Fruit fly (Drosophila melanogaster) whole organism, wandering third instar larva: ENCODE data around the gene GMF.

Source experiments
- Abd-B ChIP-seq: fragments of >200 bp; optimal IDR thresholded peaks from 2 replicates; lab custom pipeline; 2017; ENCODE audit warnings: missing biosample characterization, missing genetic modification characterization
- CG32264 ChIP-seq: fragments of 200-800 bp; sonication (Bioruptor generic); optimal IDR thresholded peaks from 2 replicates; lab custom pipeline; 2016; ENCODE audit warnings: missing biosample characterization, missing genetic modification characterization
- CG9705 ChIP-seq: fragments of 200-800 bp; sonication (Bioruptor generic); optimal IDR thresholded peaks from 2 replicates; lab custom pipeline; 2018; ENCODE audit warnings: missing biosample characterization, mild to moderate bottlenecking, missing genetic modification characterization
- CrebA ChIP-seq: fragments of 200-800 bp; sonication (Bioruptor generic); optimal IDR thresholded peaks from 2 replicates; lab custom pipeline; 2016; ENCODE audit warnings: missing biosample characterization, mild to moderate bottlenecking, missing genetic modification characterization, borderline replicate concordance
- Dfd ChIP-seq: fragments of >200 bp; optimal IDR thresholded peaks from 2 replicates; lab custom pipeline; 2017; ENCODE audit warnings: missing biosample characterization, missing genetic modification characterization
- Dif ChIP-seq: fragments of 200-275, 200-300 bp; sonication (Bioruptor generic); optimal IDR thresholded peaks from 2 replicates; lab custom pipeline; 2018; ENCODE audit warnings: missing biosample characterization, missing genetic modification characterization; ENCODE audit not compliant: partially characterized antibody
- GATAd ChIP-seq: sonication (Bioruptor generic); optimal IDR thresholded peaks from 2 replicates; lab custom pipeline; 2016; ENCODE audit warnings: missing biosample characterization, missing genetic modification characterization
- HLH106 ChIP-seq: fragments of 200-800 bp; optimal IDR thresholded peaks from 3 replicates; lab custom pipeline; 2019; ENCODE audit warnings: missing biosample characterization, mild to moderate bottlenecking, missing genetic modification characterization, moderate library complexity
- Hnf4 ChIP-seq: fragments of 200-800 bp; sonication (Bioruptor generic); optimal IDR thresholded peaks from 2 replicates; lab custom pipeline; 2016; ENCODE audit warnings: missing biosample characterization, mild to moderate bottlenecking, missing genetic modification characterization
- Hr78 ChIP-seq: fragments of >200 bp; optimal IDR thresholded peaks from 2 replicates; lab custom pipeline; 2017; ENCODE audit warnings: missing biosample characterization, missing genetic modification characterization
- Hr83 ChIP-seq: fragments of 200-300 bp; sonication (Bioruptor generic); optimal IDR thresholded peaks from 2 replicates; lab custom pipeline; 2016; ENCODE audit warnings: missing biosample characterization, mild to moderate bottlenecking, missing genetic modification characterization, moderate library complexity; ENCODE audit not compliant: poor library complexity, severe bottlenecking
- Jra ChIP-seq: sonication (Bioruptor generic); optimal IDR thresholded peaks from 2 replicates; lab custom pipeline; 2016; ENCODE audit warnings: missing biosample characterization, missing genetic modification characterization
- Mio ChIP-seq: sonication (Bioruptor generic); optimal IDR thresholded peaks from 2 replicates; lab custom pipeline; 2016; ENCODE audit warnings: missing biosample characterization, missing genetic modification characterization
- Myc ChIP-seq: fragments of >200 bp; optimal IDR thresholded peaks from 2 replicates; lab custom pipeline; 2017
- N ChIP-seq: fragments of >200 bp; optimal IDR thresholded peaks from 2 replicates; lab custom pipeline; 2018; ENCODE audit warnings: missing biosample characterization, missing external identifiers, missing genetic modification characterization
- OdsH ChIP-seq: fragments of 200-800 bp; sonication (Bioruptor generic); optimal IDR thresholded peaks from 2 replicates; lab custom pipeline; 2016; ENCODE audit warnings: missing biosample characterization, mild to moderate bottlenecking, missing genetic modification characterization
- Rel ChIP-seq, 2 experiments: fragments of 200-800 bp; sonication (Bioruptor generic) in 1 of 2; optimal IDR thresholded peaks; 2 replicates in 1 of 2; 3 replicates in 1 of 2; lab custom pipeline; 2016 to 2019; ENCODE audit warnings: mild to moderate bottlenecking in 2 of 2, missing biosample characterization in 2 of 2, missing genetic modification characterization in 2 of 2, moderate library complexity in 1 of 2
- Sp1 ChIP-seq: fragments of 200-800 bp; sonication (Bioruptor generic); optimal IDR thresholded peaks from 3 replicates; lab custom pipeline; 2019; ENCODE audit warnings: missing biosample characterization, mild to moderate bottlenecking, missing genetic modification characterization, moderate library complexity
- Vsx2 ChIP-seq: fragments of 200-300, 225-300 bp; sonication (Bioruptor generic); optimal IDR thresholded peaks from 2 replicates; lab custom pipeline; 2018; ENCODE audit warnings: missing biosample characterization, missing genetic modification characterization; ENCODE audit not compliant: partially characterized antibody
- br ChIP-seq: fragments of 200-800 bp; sonication (Bioruptor generic); optimal IDR thresholded peaks from 2 replicates; lab custom pipeline; 2016; ENCODE audit warnings: missing biosample characterization, missing genetic modification characterization
- brk ChIP-seq: fragments of 200-800 bp; sonication (Bioruptor generic); optimal IDR thresholded peaks from 2 replicates; lab custom pipeline; 2016; ENCODE audit warnings: missing biosample characterization, mild to moderate bottlenecking, missing genetic modification characterization
- dl ChIP-seq, 2 experiments: fragments of 175-275, 200-275 bp in 1 of 2; fragments of 200-275 bp in 1 of 2; sonication (Bioruptor generic); optimal IDR thresholded peaks; lab custom pipeline; 2018; ENCODE audit warnings: mild to moderate bottlenecking in 2 of 2, missing biosample characterization in 2 of 2, missing genetic modification characterization in 2 of 2, moderate library complexity in 2 of 2; ENCODE audit not compliant: partially characterized antibody in 2 of 2, insufficient read depth in 1 of 2
- dmrt93B ChIP-seq: fragments of 200-800 bp; sonication (Bioruptor generic); optimal IDR thresholded peaks from 2 replicates; lab custom pipeline; 2018; ENCODE audit warnings: missing biosample characterization, mild to moderate bottlenecking, missing genetic modification characterization
- dsf ChIP-seq: sonication (Bioruptor generic); optimal IDR thresholded peaks from 2 replicates; lab custom pipeline; 2016; ENCODE audit warnings: missing biosample characterization, missing genetic modification characterization, borderline replicate concordance
- ey ChIP-seq: fragments of 200-800 bp; sonication (Bioruptor generic); optimal IDR thresholded peaks from 2 replicates; lab custom pipeline; 2016; ENCODE audit warnings: missing biosample characterization, missing genetic modification characterization
- foxo ChIP-seq, 2 experiments: fragments of 200-800 bp; sonication (Bioruptor generic); optimal IDR thresholded peaks; 2 replicates in 1 of 2; 3 replicates in 1 of 2; lab custom pipeline; 2016 to 2017; ENCODE audit warnings: missing biosample characterization in 2 of 2, missing genetic modification characterization in 2 of 2
- fru ChIP-seq: fragments of 200-800 bp; sonication (Bioruptor generic); optimal IDR thresholded peaks from 3 replicates; lab custom pipeline; 2016; ENCODE audit warnings: missing biosample characterization, mild to moderate bottlenecking, missing genetic modification characterization
- h ChIP-seq: fragments of 200-800 bp; sonication (Bioruptor generic); optimal IDR thresholded peaks from 3 replicates; lab custom pipeline; 2016; ENCODE audit warnings: missing biosample characterization, mild to moderate bottlenecking, missing genetic modification characterization
- jim ChIP-seq: fragments of 175-275, 200-325 bp; sonication (Bioruptor generic); optimal IDR thresholded peaks from 2 replicates; lab custom pipeline; 2016; ENCODE audit warnings: missing biosample characterization, mild to moderate bottlenecking, missing genetic modification characterization
- lola ChIP-seq: fragments of >200 bp; optimal IDR thresholded peaks from 2 replicates; lab custom pipeline; 2017; ENCODE audit warnings: missing biosample characterization, missing genetic modification characterization
- pan ChIP-seq: fragments of >200 bp; optimal IDR thresholded peaks from 2 replicates; lab custom pipeline; 2017
- psq ChIP-seq: fragments of 200-800 bp; sonication (Bioruptor generic); optimal IDR thresholded peaks from 3 replicates; lab custom pipeline; 2017; ENCODE audit warnings: missing biosample characterization, mild to moderate bottlenecking, missing genetic modification characterization, moderate library complexity
- rgr ChIP-seq: fragments of 200-800 bp; sonication (Bioruptor generic); optimal IDR thresholded peaks from 3 replicates; lab custom pipeline; 2016; ENCODE audit warnings: missing biosample characterization, mild to moderate bottlenecking, missing genetic modification characterization
- sage ChIP-seq: fragments of 200-800 bp; sonication (Bioruptor generic); optimal IDR thresholded peaks from 2 replicates; lab custom pipeline; 2016; ENCODE audit warnings: missing biosample characterization, mild to moderate bottlenecking, missing genetic modification characterization
- sv ChIP-seq: fragments of 200-800 bp; sonication (Bioruptor generic); optimal IDR thresholded peaks from 3 replicates; lab custom pipeline; 2016; ENCODE audit warnings: missing biosample characterization, missing genetic modification characterization
- tai ChIP-seq: sonication (Bioruptor generic); optimal IDR thresholded peaks from 2 replicates; lab custom pipeline; 2016; ENCODE audit warnings: missing biosample characterization, missing genetic modification characterization
- usp ChIP-seq: fragments of >200 bp; optimal IDR thresholded peaks from 2 replicates; lab custom pipeline; 2017; ENCODE audit warnings: missing biosample characterization, missing genetic modification characterization
- woc ChIP-seq: sonication (Bioruptor generic); optimal IDR thresholded peaks from 2 replicates; lab custom pipeline; 2016; ENCODE audit warnings: missing biosample characterization, mild to moderate bottlenecking, missing genetic modification characterization

GMF gene

DNA sequence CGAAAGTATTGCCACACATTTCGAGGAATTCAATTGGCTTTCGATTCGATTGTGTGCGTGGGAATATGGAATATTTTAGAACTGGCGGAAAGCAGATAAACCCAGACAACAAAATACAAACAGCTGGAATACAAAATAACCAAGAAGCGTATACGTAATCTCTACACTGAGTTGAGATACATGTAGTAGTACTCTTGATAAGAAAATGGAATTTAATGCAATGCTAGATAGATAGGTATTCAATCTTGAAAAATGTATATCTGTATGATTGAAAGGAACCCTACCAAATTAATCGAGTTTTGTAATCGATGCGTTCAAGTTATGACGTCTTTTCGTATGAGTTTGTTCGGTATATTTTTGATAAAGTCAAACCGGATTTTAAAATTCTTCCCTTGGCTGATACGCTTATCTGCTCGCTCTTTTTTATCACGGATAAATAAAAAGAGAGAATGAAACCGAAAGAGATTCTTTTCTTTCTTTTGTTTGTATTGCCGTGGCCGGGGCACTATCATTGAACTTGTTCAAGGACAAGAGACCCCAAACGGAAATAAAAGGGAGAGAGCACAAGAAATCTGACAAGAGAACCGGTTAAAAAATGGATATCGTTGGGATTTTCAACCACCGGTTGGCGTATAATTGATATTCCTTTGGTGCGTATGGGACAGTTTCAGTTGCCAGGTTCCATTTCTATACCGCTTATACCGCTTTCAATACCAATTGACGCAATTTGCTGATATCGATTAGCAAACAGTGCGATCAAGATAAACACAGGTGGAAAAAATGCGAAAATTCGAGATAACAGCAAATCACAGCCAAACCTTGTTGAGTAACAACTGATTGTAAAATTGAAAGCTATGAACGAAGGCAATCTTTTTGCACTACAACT lies 47.3 kb downstream of the GMF start:
- TF ChIP-seq Dfd = no peak
- no peak for TF ChIP-seq CG32264 (GFP tag; lab: Kevin White, UChicago)
- TF ChIP-seq CrebA (GFP tag; lab: Kevin White, UChicago) = no peak
- no peak for TF ChIP-seq dmrt93B
- no peak for TF ChIP-seq dsf (GFP tag; lab: Kevin White, UChicago)
- TF ChIP-seq sage (GFP tag; lab: Kevin White, UChicago) = no peak
- no peak for TF ChIP-seq Sp1 (GFP tag; lab: Kevin White, UChicago)
- peak; percentile 53 for TF ChIP-seq psq (GFP tag; lab: Kevin White, UChicago)
- TF ChIP-seq Vsx2 (GFP tag; lab: Kevin White, UChicago) = no peak
- peak; percentile 1 for TF ChIP-seq h
- TF ChIP-seq pan = no peak
- no peak for TF ChIP-seq Mio
- TF ChIP-seq tai (GFP tag; lab: Kevin White, UChicago) = no peak
- TF ChIP-seq Hnf4 = no peak
- no peak for TF ChIP-seq ey
- no peak for TF ChIP-seq Abd-B
- TF ChIP-seq OdsH (GFP tag; lab: Kevin White, UChicago) = peak; percentile 6
- TF ChIP-seq fru = no peak
- TF ChIP-seq Myc (lab: Kevin White, UChicago) = no peak
- no peak for TF ChIP-seq jim
- no peak for TF ChIP-seq br (GFP tag; lab: Kevin White, UChicago)
- TF ChIP-seq HLH106 (tag; lab: Kevin White, UChicago) = peak; percentile 2
- no peak for TF ChIP-seq sv (GFP tag; lab: Kevin White, UChicago)
- no peak for TF ChIP-seq rgr (GFP tag; lab: Kevin White, UChicago)
- TF ChIP-seq Rel (GFP tag; optimal IDR thresholded peaks at IDR 0.05; lab: Kevin White, UChicago) = no peak
- no peak for TF ChIP-seq Rel (tag; optimal IDR thresholded peaks at IDR 0.05; lab: Kevin White, UChicago)
- no peak for TF ChIP-seq lola (GFP tag; lab: Kevin White, UChicago)
- TF ChIP-seq GATAd (GFP tag; lab: Kevin White, UChicago) = no peak
- no peak for TF ChIP-seq usp (GFP tag; lab: Kevin White, UChicago)
- no peak for TF ChIP-seq Dif (GFP tag; lab: Kevin White, UChicago)
- no peak for TF ChIP-seq N (GFP tag; lab: Kevin White, UChicago)
- TF ChIP-seq foxo (GFP tag; optimal IDR thresholded peaks at IDR 0.05; lab: Kevin White, UChicago) = no peak
- no peak for TF ChIP-seq dl (GFP tag; optimal IDR thresholded peaks at IDR 0.05; lab: Kevin White, UChicago; ENCODE audit: insufficient read depth in 1 of 2, partially characterized antibody in 2 of 2)
- TF ChIP-seq brk = no peak
- no peak for TF ChIP-seq woc (GFP tag; lab: Kevin White, UChicago)
- no peak for TF ChIP-seq Jra
- no peak for TF ChIP-seq Hr78
- TF ChIP-seq CG9705 = no peak
- peak; percentile 50 for TF ChIP-seq Hr83 (GFP tag; lab: Kevin White, UChicago)
